Worm (Caenorhabditis elegans) whole organism, L4/young adult: ENCODE results near the gene F45F2.9.

Source experiments
- W03F9.2 ChIP-seq: fragments of 150-350 bp; optimal IDR thresholded peaks from 2 replicates; lab custom pipeline; 2014; ENCODE audit warnings: missing biosample characterization, missing genetic modification characterization
- dao-5 ChIP-seq: sonication (generic microtip); optimal IDR thresholded peaks from 2 replicates; lab custom pipeline; 2016; ENCODE audit warnings: missing genotype, missing genetic modification characterization, moderate library complexity, missing compliant biosample characterization
- him-1 ChIP-seq: sonication (generic microtip); optimal IDR thresholded peaks from 2 replicates; lab custom pipeline; 2016; ENCODE audit warnings: missing genotype, missing genetic modification reagents, missing genetic modification characterization, missing compliant biosample characterization

The F45F2.9 gene

ce11 chrV:8520846-8521553 is 7.7 kb upstream of the F45F2.9 start, which contains the start of the genes F45F2.11 and otpl-7:
TSS of gene F45F2.11 (minus strand) at chrV:8520896.
TSS of gene otpl-7 (plus strand) at chrV:8521503.
- TF ChIP-seq him-1 (no peak), dao-5 (no peak), W03F9.2 (tag; lab: Kevin White, UChicago) (no peak)

DNA sequence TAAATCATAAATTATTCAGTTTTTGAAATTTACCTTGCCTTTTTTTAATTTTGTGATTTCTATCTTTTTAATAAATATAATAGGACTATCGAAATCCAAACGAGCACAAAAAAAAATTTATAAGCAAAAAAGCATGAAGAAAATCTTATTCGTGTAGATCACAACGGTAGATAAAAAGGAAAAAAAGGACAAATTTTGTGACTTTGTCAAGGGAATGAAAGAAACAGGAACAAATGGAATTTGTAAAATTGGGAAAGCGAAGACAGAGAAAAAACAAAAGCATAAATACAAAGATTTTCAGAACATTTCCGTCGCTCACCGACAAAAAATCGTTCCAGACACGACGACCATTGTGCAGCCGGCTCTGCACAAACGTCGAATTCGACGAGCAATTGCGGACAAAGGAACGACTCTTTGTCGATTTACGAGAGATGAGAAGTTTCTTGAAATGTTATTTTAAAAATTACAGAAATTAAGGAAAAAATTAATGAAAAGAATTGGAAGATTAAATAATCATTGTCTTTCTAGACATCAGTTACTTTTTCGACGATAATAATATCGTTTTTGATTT is 5.6 kb upstream of the F45F2.9 start, which contains the start of gene F45F2.10:
Gene F45F2.10 (minus strand): TSS at position 51 of the 571 bp plus-strand sequence.
- TF ChIP-seq dao-5 = no peak
- no peak for TF ChIP-seq W03F9.2 (tag; lab: Kevin White, UChicago)
- no peak for TF ChIP-seq him-1

DNA sequence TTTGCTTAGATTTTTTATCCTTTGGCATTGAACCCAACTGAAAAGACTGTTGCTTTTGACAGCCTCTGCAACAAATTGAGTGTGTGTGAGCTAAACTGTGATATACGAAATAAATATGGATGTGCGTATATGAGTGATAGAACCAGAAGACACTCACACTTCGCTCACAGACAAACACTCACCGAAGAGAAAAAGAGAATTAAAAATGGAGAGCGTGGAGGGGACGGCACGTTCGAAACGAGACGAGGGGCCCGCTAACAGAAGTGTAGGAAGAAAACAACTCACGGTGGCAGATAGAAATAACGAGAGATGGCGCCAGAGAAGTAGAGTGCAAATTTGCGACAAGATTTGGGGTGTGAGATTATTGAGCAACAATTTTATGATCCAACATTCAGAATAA is 5.0 kb upstream of the F45F2.9 start:
- TF ChIP-seq W03F9.2 (tag; lab: Kevin White, UChicago) = no peak
- no peak for TF ChIP-seq him-1
- TF ChIP-seq dao-5 = no peak

ce11 chrV:8517711-8518110 is 4.5 kb upstream of the F45F2.9 start:
- TF ChIP-seq dao-5 = no peak
- TF ChIP-seq W03F9.2 (tag; lab: Kevin White, UChicago) = no peak
- no peak for TF ChIP-seq him-1

- TF ChIP-seq dao-5 (no peak), him-1 (no peak), W03F9.2 (tag; lab: Kevin White, UChicago) (no peak)
Measured at ce11 chrV:8516426-8516825, 3.2 kb upstream of the F45F2.9 start.

DNA sequence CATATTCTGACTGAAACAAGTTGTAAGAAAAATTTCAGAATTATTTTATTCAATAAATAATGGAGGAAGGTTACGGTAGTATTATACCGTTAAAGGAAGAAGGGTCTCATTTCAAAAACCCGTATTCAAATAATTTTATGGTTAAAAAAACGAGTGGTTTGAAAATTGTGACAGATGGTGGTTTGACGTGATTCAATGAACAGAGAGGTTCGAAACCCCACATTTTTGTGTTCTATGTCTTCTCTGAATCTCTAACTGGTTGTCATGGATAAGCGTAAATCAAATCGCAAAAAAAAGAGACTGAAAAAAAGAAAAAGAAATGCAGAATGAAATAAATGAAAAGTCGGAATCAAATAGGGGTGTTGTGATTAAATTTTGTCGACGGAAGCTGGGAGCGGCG is 5.9 kb downstream of the F45F2.9 start, which contains the start of gene ZK994.6:
Gene ZK994.6 (minus strand): TSS at position 101 of the 400 bp plus-strand sequence.
- TF ChIP-seq him-1 (no peak), dao-5 (no peak), W03F9.2 (tag; lab: Kevin White, UChicago) (no peak)

DNA sequence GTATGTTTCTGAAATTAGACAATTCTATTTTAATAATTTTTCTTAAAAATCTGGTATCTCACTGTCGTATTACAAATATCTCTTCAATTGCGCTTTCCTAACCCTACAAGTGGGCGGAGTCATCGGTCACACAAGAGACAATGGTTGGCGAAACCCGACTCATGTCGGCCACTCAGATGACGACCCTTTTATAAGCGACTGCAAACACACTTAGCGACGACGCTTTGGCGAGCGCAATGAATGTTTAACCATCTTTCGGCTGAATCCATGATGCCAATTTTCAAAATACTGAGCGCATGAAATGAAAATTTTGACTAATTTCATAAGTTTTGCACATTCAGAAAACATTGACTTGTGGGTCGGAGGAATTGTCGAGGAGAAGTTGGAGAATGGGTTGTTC is 12.9 kb downstream of the F45F2.9 start:
- TF ChIP-seq dao-5 = peak; percentile 96
- peak; percentile 97 for TF ChIP-seq him-1
- TF ChIP-seq W03F9.2 (tag; lab: Kevin White, UChicago) = peak; percentile 84

DNA sequence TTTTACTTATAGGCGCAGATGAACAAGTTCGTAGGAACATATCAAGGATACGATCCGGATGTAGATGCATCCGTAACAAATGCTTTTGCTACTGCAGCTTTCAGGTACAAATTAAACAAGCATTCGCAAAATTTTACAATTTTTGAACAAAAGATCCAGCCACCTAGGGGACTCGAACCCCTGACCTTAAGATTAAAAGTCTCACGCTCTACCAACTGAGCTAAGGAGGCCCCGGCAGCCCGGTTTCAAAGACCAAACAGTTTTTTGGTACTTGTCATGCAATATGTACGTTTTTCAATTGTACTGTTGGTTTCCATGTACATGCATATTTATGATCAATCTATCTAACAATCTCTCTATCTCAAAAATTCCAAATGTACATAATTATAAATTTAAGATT is 13.9 kb downstream of the F45F2.9 start:
- TF ChIP-seq dao-5 (no peak), W03F9.2 (tag; lab: Kevin White, UChicago) (no peak), him-1 (no peak)

DNA sequence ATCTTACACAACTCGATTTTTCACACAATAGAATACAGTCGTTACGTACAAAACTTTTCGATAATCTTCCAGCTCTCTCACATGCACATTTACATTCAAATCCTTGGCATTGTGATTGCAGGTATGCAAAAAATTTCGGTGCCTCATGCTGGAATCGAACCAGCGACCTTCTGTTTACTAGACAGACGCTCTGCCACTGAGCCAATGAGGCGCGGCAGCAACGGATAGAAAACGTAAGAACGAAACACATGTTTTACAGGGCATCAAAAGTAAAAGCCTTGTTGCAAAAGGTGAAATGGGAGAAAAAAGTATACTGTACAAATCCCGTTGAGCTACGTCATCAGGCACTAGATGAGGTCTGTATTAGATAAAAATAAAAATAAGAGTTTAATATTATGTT is 17.3 kb downstream of the F45F2.9 start:
- TF ChIP-seq dao-5 (no peak), W03F9.2 (tag; lab: Kevin White, UChicago) (no peak), him-1 (no peak)

- TF ChIP-seq W03F9.2 (tag; lab: Kevin White, UChicago) (no peak), dao-5 (no peak), him-1 (no peak)
Measured at ce11 chrV:8495106-8495505, 18.2 kb downstream of the F45F2.9 start.

DNA sequence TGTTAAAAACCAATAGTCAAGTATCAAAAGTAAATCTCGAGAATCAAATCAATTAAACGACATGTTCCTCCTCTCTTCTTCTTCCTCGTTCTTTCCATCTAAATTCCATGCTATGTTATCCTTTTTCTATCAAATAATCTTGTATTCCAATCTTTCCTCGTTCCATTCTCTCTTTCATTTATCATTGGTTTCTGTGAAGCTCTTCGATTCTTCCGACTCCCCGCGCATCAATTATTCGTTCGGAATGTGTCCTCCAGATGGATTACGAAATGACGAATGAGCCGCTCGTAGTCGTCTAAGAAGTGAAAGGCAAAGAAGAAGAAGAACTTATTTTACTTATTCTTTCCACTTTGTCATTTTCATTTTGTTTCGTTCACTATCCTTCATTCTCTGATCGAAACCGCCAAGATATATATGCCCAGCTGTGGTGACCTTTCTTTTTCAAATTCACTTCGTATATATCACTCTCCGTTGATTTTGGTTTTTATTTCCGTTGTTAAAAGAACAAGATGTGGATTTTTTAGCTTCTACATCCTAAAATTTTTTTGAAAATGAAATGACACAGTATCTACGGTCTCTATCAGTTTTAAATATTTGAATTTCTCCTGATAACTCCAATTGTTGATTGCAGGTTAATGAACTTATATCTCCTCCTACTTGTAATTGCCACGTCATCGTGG is 18.9 kb downstream of the F45F2.9 start, which contains the start of gene pxn-1:
Gene pxn-1 (plus strand): TSS at position 630 of the 680 bp plus-strand sequence.
- TF ChIP-seq dao-5 (no peak), W03F9.2 (tag; lab: Kevin White, UChicago) (no peak), him-1 (no peak)

DNA sequence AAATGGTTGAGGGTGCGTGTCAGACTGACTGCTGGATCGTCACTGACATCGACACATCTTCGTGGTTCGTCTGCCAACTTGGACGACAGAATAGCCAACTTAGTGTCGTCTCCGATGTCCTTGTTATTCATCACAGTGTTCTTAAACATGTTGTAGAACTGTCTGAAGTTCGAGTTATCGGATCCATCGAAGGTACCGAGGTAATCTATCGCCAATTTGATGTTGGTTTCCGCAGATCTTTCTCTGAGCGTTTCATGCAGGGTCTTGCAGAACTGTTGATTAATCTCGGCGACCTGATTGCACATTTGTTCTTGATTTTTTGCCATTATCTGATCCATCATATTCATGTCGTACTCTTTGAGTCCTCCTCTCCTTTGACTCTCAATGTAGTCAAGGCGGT is 32.0 kb downstream of the F45F2.9 start:
- TF ChIP-seq him-1 = no peak
- no peak for TF ChIP-seq W03F9.2 (tag; lab: Kevin White, UChicago)
- no peak for TF ChIP-seq dao-5

DNA sequence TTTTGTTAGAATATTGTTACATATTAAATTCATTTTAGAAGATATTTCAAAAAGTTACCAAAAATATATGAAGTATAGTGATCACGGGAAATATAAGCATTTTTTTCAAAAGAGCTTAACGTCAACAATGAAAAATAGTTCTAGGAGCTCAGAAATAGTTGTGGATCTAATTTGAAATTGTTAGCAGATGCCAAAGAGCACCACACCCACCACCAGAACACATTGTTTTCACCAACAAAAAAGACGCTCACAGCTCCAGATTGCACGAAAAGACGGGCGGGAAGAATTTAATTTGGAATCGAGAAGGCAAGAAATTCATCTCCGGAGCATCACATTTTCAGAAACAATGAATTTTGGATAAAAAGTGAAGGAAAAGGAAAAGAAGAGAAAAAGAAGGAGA is 42.4 kb downstream of the F45F2.9 start, which contains the start of gene gplb-1:
Gene gplb-1 (minus strand): TSS at position 337 of the 400 bp plus-strand sequence.
- no peak for TF ChIP-seq dao-5
- TF ChIP-seq W03F9.2 (tag; lab: Kevin White, UChicago) = no peak
- TF ChIP-seq him-1 = no peak

ce11 chrV:8468740-8469139 is 44.5 kb downstream of the F45F2.9 start, which contains the start of gene phf-30:
TSS of gene phf-30 (plus strand) at chrV:8469040.
- TF ChIP-seq W03F9.2 (tag; lab: Kevin White, UChicago) = no peak
- no peak for TF ChIP-seq dao-5
- no peak for TF ChIP-seq him-1

- TF ChIP-seq him-1 = no peak
- TF ChIP-seq dao-5 = no peak
- TF ChIP-seq W03F9.2 (tag; lab: Kevin White, UChicago) = no peak
Measured at ce11 chrV:8467031-8467430, 46.2 kb downstream of the F45F2.9 start, which contains the start of gene mrpl-4. TSS of gene mrpl-4 (plus strand) at chrV:8467265.
